Worm (Caenorhabditis elegans): ENCODE measurements around the gene K02F6.1.

ce11 chrII:2578216-2578615, 24.5 kb downstream of the K02F6.1 start:
- no peak for TF ChIP-seq snpc-4 (tag; optimal IDR thresholded peaks at IDR 0.05)
- TF ChIP-seq crh-2 (tag; optimal IDR thresholded peaks at IDR 0.05) = no peak
- no peak for TF ChIP-seq skn-1 (tag; optimal IDR thresholded peaks at IDR 0.05)
- no peak for TF ChIP-seq fos-1 (tag; optimal IDR thresholded peaks at IDR 0.05)
- no peak for TF ChIP-seq ama-1 (optimal IDR thresholded peaks at IDR 0.05)
- no peak for TF ChIP-seq lin-39 (tag; optimal IDR thresholded peaks at IDR 0.05)
- TF ChIP-seq elt-1 (tag; optimal IDR thresholded peaks at IDR 0.05) = no peak
- TF ChIP-seq nhr-25 (tag; optimal IDR thresholded peaks at IDR 0.05) = no peak
- no peak for TF ChIP-seq elt-3 (tag; optimal IDR thresholded peaks at IDR 0.05)
- TF ChIP-seq nhr-77 (tag; optimal IDR thresholded peaks at IDR 0.05) = no peak
- TF ChIP-seq mab-5 (tag; optimal IDR thresholded peaks at IDR 0.05) = no peak
